Worm (Caenorhabditis elegans) whole organism, L3 larva: Measurements from ENCODE around the gene dhhc-9.

ENCODE experiments used
- R02D3.7 ChIP-seq: fragments of 150-350 bp; optimal IDR thresholded peaks from 2 replicates; lab custom pipeline; 2014; ENCODE audit warnings: missing biosample characterization, missing genetic modification characterization
- ceh-82 ChIP-seq: fragments of 150-350 bp; optimal IDR thresholded peaks from 2 replicates; lab custom pipeline; 2014; ENCODE audit warnings: missing biosample characterization, missing genetic modification characterization
- elt-1 ChIP-seq: fragments of 150-350 bp; optimal IDR thresholded peaks from 2 replicates; lab custom pipeline; 2014; ENCODE audit warnings: missing biosample characterization, missing genetic modification characterization
- elt-2 ChIP-seq: sonication (generic microtip); optimal IDR thresholded peaks from 2 replicates; lab custom pipeline; 2016; ENCODE audit warnings: missing genetic modification reagents, mild to moderate bottlenecking, missing genetic modification characterization, missing compliant biosample characterization
- fos-1 ChIP-seq: fragments of 150-350 bp; optimal IDR thresholded peaks from 2 replicates; lab custom pipeline; 2014; ENCODE audit warnings: missing biosample characterization, missing genetic modification characterization
- lin-15B ChIP-seq: fragments of 150-350 bp; optimal IDR thresholded peaks from 2 replicates; lab custom pipeline; 2014; ENCODE audit warnings: missing biosample characterization, missing genetic modification characterization
- nfya-1 ChIP-seq: sonication (generic microtip); optimal IDR thresholded peaks from 2 replicates; lab custom pipeline; 2017; ENCODE audit warnings: missing genetic modification characterization, mild to moderate bottlenecking, missing compliant biosample characterization, antibody characterized with exemption, moderate library complexity; ENCODE audit not compliant: insufficient read depth
- nhr-11 ChIP-seq: fragments of 150-350 bp; optimal IDR thresholded peaks from 2 replicates; lab custom pipeline; 2014; ENCODE audit warnings: missing biosample characterization, missing genetic modification characterization
- nhr-12 ChIP-seq: fragments of 150-350 bp; optimal IDR thresholded peaks from 2 replicates; lab custom pipeline; 2014; ENCODE audit warnings: missing biosample characterization, missing genetic modification characterization
- nhr-76 ChIP-seq: fragments of 150-350 bp; sonication (generic microtip); optimal IDR thresholded peaks from 5 replicates; lab custom pipeline; 2014; ENCODE audit warnings: missing biosample characterization, missing genetic modification characterization
- snpc-4 ChIP-seq: fragments of 150-350 bp; optimal IDR thresholded peaks from 2 replicates; lab custom pipeline; 2014; ENCODE audit warnings: missing biosample characterization, missing genetic modification characterization
- unc-62 ChIP-seq: fragments of 150-350 bp; sonication (generic microtip); optimal IDR thresholded peaks from 4 replicates; lab custom pipeline; 2014; ENCODE audit warnings: missing biosample characterization, missing genetic modification reagents, missing genetic modification characterization
- ztf-11 ChIP-seq: fragments of 150-350 bp; optimal IDR thresholded peaks from 2 replicates; lab custom pipeline; 2014; ENCODE audit warnings: missing biosample characterization, missing genetic modification characterization
- ztf-4 ChIP-seq: fragments of 150-350 bp; optimal IDR thresholded peaks from 2 replicates; lab custom pipeline; 2014; ENCODE audit warnings: missing biosample characterization, missing genetic modification characterization

ce11 chrX:2380818-2381217 lies 21.0 kb downstream of the dhhc-9 start:
- no peak for TF ChIP-seq ceh-82 (tag; lab: Kevin White, UChicago)
- TF ChIP-seq elt-1, result no peak
- TF ChIP-seq elt-2 (tag; lab: Kevin White, UChicago), result no peak
- TF ChIP-seq R02D3.7, result no peak
- TF ChIP-seq nhr-12 (tag; lab: Kevin White, UChicago), result no peak
- TF ChIP-seq nfya-1 (tag; lab: Kevin White, UChicago), result no peak
- no peak for TF ChIP-seq nhr-11
- TF ChIP-seq nhr-76 (tag; lab: Kevin White, UChicago), result no peak
- TF ChIP-seq fos-1 (tag; lab: Kevin White, UChicago), result no peak
- TF ChIP-seq ztf-11 (tag; lab: Kevin White, UChicago), result no peak
- no peak for TF ChIP-seq ztf-4 (tag; lab: Kevin White, UChicago)
- no peak for TF ChIP-seq lin-15B (tag; lab: Kevin White, UChicago)
- TF ChIP-seq snpc-4 (tag; lab: Kevin White, UChicago), result no peak
- no peak for TF ChIP-seq unc-62 (GFP tag; lab: Kevin White, UChicago)
